Fruit fly (Drosophila melanogaster) whole organism, embryonic: ENCODE measurements around the gene P5cr-2.
A peak's percentile ranks its signal among the peaks of the same experiment; 100 is the strongest.

ENCODE experiments used
- Bgb ChIP-seq: fragments of 200-800 bp; sonication (Bioruptor generic); IDR thresholded peaks from 2 replicates; pipeline ENCODE4 v1.3.6; 2022; ENCODE audit warnings: missing biosample characterization, missing genetic modification characterization; ENCODE audit not compliant: partially characterized antibody
- Bteb2 ChIP-seq: fragments of 200-800 bp; sonication (Bioruptor generic); optimal IDR thresholded peaks from 2 replicates; lab custom pipeline; 2016; ENCODE audit warnings: missing biosample characterization, missing genetic modification characterization
- CG10209 ChIP-seq: fragments of 200-800 bp; sonication (Bioruptor generic); optimal IDR thresholded peaks from 3 replicates; lab custom pipeline; 2017; ENCODE audit warnings: missing biosample characterization, mild to moderate bottlenecking, missing genetic modification characterization, missing genetic modification reagents
- CG11085 ChIP-seq: fragments of 200-800 bp; sonication (Bioruptor generic); IDR thresholded peaks from 2 replicates; pipeline ENCODE4 v1.3.6; 2022; ENCODE audit warnings: missing biosample characterization, missing genetic modification characterization
- CG11093 ChIP-seq: fragments of 200-800 bp; sonication (Bioruptor generic); IDR thresholded peaks from 3 replicates; pipeline ENCODE4 v1.3.6; 2022; ENCODE audit warnings: missing biosample characterization, missing genetic modification characterization
- CG12744 ChIP-seq: fragments of 200-800 bp; sonication (Bioruptor generic); optimal IDR thresholded peaks from 2 replicates; lab custom pipeline; 2016; ENCODE audit warnings: missing biosample characterization, missing genetic modification characterization
- CG13296 ChIP-seq: fragments of 200-800 bp; sonication (Bioruptor generic); optimal IDR thresholded peaks from 3 replicates; lab custom pipeline; 2018; ENCODE audit warnings: missing biosample characterization, mild to moderate bottlenecking, missing genetic modification characterization
- CG13775 ChIP-seq: fragments of 200-800 bp; sonication (Bioruptor generic); optimal IDR thresholded peaks from 3 replicates; lab custom pipeline; 2017; ENCODE audit warnings: missing biosample characterization, mild to moderate bottlenecking, missing genetic modification characterization
- CG14667 ChIP-seq: fragments of 200-800 bp; sonication (Bioruptor generic); IDR thresholded peaks from 2 replicates; pipeline ENCODE4 v1.3.6; 2022; ENCODE audit warnings: missing biosample characterization, missing genetic modification characterization
- CG1602 ChIP-seq: fragments of 200-800 bp; sonication (Bioruptor generic); optimal IDR thresholded peaks from 3 replicates; lab custom pipeline; 2016; ENCODE audit warnings: missing biosample characterization, missing genetic modification characterization
- CG1647 ChIP-seq: fragments of 200-800 bp; sonication (Bioruptor generic); optimal IDR thresholded peaks from 3 replicates; lab custom pipeline; 2016; ENCODE audit warnings: missing biosample characterization, missing genetic modification characterization
- CG17829 ChIP-seq: fragments of 200-800 bp; optimal IDR thresholded peaks from 2 replicates; lab custom pipeline; 2019; ENCODE audit warnings: missing biosample characterization, mild to moderate bottlenecking, missing genetic modification characterization, moderate library complexity
- CG2116 ChIP-seq: fragments of 200-800 bp; sonication (Bioruptor generic); optimal IDR thresholded peaks from 3 replicates; lab custom pipeline; 2018; ENCODE audit warnings: missing biosample characterization, mild to moderate bottlenecking, missing genetic modification characterization
- CG2712 ChIP-seq: fragments of 200-800 bp; optimal IDR thresholded peaks from 3 replicates; lab custom pipeline; 2019; ENCODE audit warnings: missing biosample characterization, mild to moderate bottlenecking, missing genetic modification characterization, moderate library complexity
- CG31441 ChIP-seq: fragments of 200-800 bp; sonication (Bioruptor generic); IDR thresholded peaks from 2 replicates; pipeline ENCODE4 v1.3.6; 2022; ENCODE audit warnings: missing biosample characterization, missing genetic modification characterization
- CG32767 ChIP-seq: fragments of 200-800 bp; sonication (Bioruptor generic); IDR thresholded peaks from 2 replicates; pipeline ENCODE4 v1.3.6; 2022; ENCODE audit warnings: missing biosample characterization, missing genetic modification characterization
- CG3726 ChIP-seq: fragments of 200-800 bp; sonication (Bioruptor generic); IDR thresholded peaks from 3 replicates; pipeline ENCODE4, ENCODE4 v1.3.6; 2022; ENCODE audit warnings: missing biosample characterization, missing genetic modification characterization
- CG3847 ChIP-seq: fragments of 200-800 bp; sonication (Bioruptor generic); IDR thresholded peaks from 2 replicates; pipeline ENCODE4 v1.3.6; 2022; ENCODE audit warnings: missing biosample characterization, missing genetic modification characterization
- CG4730 ChIP-seq: fragments of 200-800 bp; sonication (Bioruptor generic); IDR thresholded peaks from 2 replicates; pipeline ENCODE4 v1.3.6; 2022; ENCODE audit warnings: missing biosample characterization, missing genetic modification characterization
- CG5953 ChIP-seq: fragments of 200-800 bp; sonication (Bioruptor generic); IDR thresholded peaks from 2 replicates; pipeline ENCODE4 v1.3.6; 2022; ENCODE audit warnings: missing biosample characterization, missing genetic modification characterization
- CG6175 ChIP-seq: fragments of 200-800 bp; sonication (Bioruptor generic); IDR thresholded peaks from 3 replicates; pipeline ENCODE4 v1.3.6; 2022; ENCODE audit warnings: missing biosample characterization, missing genetic modification characterization
- CG6683 ChIP-seq: fragments of 200-800 bp; sonication (Bioruptor generic); optimal IDR thresholded peaks from 2 replicates; lab custom pipeline; 2017; ENCODE audit warnings: missing biosample characterization, mild to moderate bottlenecking, missing genetic modification characterization, missing genetic modification reagents
- CG7745 ChIP-seq: fragments of 200-800 bp; sonication (Bioruptor generic); optimal IDR thresholded peaks from 2 replicates; lab custom pipeline; 2018; ENCODE audit warnings: missing biosample characterization, mild to moderate bottlenecking, missing genetic modification characterization, moderate library complexity
- CG8765 ChIP-seq: fragments of 200-800 bp; sonication (Bioruptor generic); IDR thresholded peaks from 2 replicates; pipeline ENCODE4 v1.3.6; 2022; ENCODE audit warnings: missing biosample characterization, missing genetic modification characterization
- Chrac-16 ChIP-seq: fragments of 200-800 bp; sonication (Bioruptor generic); optimal IDR thresholded peaks from 3 replicates; lab custom pipeline; 2016; ENCODE audit warnings: missing biosample characterization, missing genetic modification characterization
- Dad ChIP-seq: fragments of 200-800 bp; sonication (Bioruptor generic); optimal IDR thresholded peaks from 3 replicates; lab custom pipeline; 2016; ENCODE audit warnings: missing biosample characterization, missing genetic modification characterization
- E2f2 ChIP-seq: fragments of 200-800 bp; sonication (Bioruptor generic); IDR thresholded peaks from 2 replicates; pipeline ENCODE4 v1.3.6; 2022; ENCODE audit warnings: missing biosample characterization, missing genetic modification characterization
- ERR ChIP-seq: fragments of 200-800 bp; sonication (Bioruptor generic); optimal IDR thresholded peaks from 2 replicates; lab custom pipeline; 2016; ENCODE audit warnings: missing biosample characterization, missing genetic modification characterization
- Gug ChIP-seq: fragments of 200-800 bp; sonication (Bioruptor generic); IDR thresholded peaks from 4 replicates; pipeline ENCODE4 v1.3.6; 2022; ENCODE audit warnings: missing biosample characterization, missing genetic modification characterization
- Hmr ChIP-seq: fragments of 200-800 bp; sonication (Bioruptor generic); optimal IDR thresholded peaks from 3 replicates; lab custom pipeline; 2017; ENCODE audit warnings: mild to moderate bottlenecking, missing biosample characterization, missing genetic modification reagents, missing genetic modification characterization
- Hr39 ChIP-seq: fragments of >200 bp; optimal IDR thresholded peaks from 2 replicates; lab custom pipeline; 2017
- MTF-1 ChIP-seq: fragments of 200-800 bp; sonication (Bioruptor generic); optimal IDR thresholded peaks from 2 replicates; lab custom pipeline; 2018; ENCODE audit warnings: missing biosample characterization, mild to moderate bottlenecking, missing genetic modification characterization, borderline replicate concordance
- Sox100B ChIP-seq: fragments of 200-800 bp; sonication (Bioruptor generic); optimal IDR thresholded peaks from 3 replicates; lab custom pipeline; 2018; ENCODE audit warnings: missing biosample characterization, mild to moderate bottlenecking, missing genetic modification characterization
- abd-A ChIP-seq: fragments of 200-800 bp; sonication (Bioruptor generic); optimal IDR thresholded peaks from 3 replicates; lab custom pipeline; 2019; ENCODE audit warnings: missing biosample characterization, mild to moderate bottlenecking, missing genetic modification characterization, moderate library complexity
- ap ChIP-seq: fragments of 200-800 bp; sonication (Bioruptor generic); IDR thresholded peaks from 2 replicates; pipeline ENCODE4 v1.3.6; 2022; ENCODE audit warnings: missing biosample characterization, missing genetic modification characterization
- cas ChIP-seq: fragments of 200-800 bp; sonication (Bioruptor generic); IDR thresholded peaks from 2 replicates; pipeline ENCODE4 v1.3.6; 2022; ENCODE audit warnings: missing biosample characterization, missing genetic modification characterization
- da ChIP-seq: fragments of 200-800 bp; sonication (Bioruptor generic); optimal IDR thresholded peaks from 2 replicates; lab custom pipeline; 2016; ENCODE audit warnings: missing biosample characterization, missing genetic modification characterization
- dpn ChIP-seq, 2 experiments: fragments of 200-800 bp; sonication (Bioruptor generic); optimal IDR thresholded peaks; 3 replicates each; lab custom pipeline; 2016; ENCODE audit warnings: missing biosample characterization in 2 of 2, missing genetic modification characterization in 2 of 2
- fru ChIP-seq: fragments of >200 bp; optimal IDR thresholded peaks from 2 replicates; lab custom pipeline; 2017
- gcm2 ChIP-seq: fragments of 200-800 bp; sonication (Bioruptor generic); optimal IDR thresholded peaks from 2 replicates; lab custom pipeline; 2016; ENCODE audit warnings: missing biosample characterization, missing genetic modification characterization
- grn ChIP-seq: fragments of 200-800 bp; sonication (Bioruptor generic); optimal IDR thresholded peaks from 3 replicates; lab custom pipeline; 2017; ENCODE audit warnings: missing biosample characterization, missing genetic modification characterization
- gro ChIP-seq: fragments of 200-800 bp; sonication (Bioruptor generic); optimal IDR thresholded peaks from 2 replicates; lab custom pipeline; 2016; ENCODE audit warnings: missing biosample characterization, missing genetic modification characterization
- hth ChIP-seq: fragments of >200 bp; optimal IDR thresholded peaks from 2 replicates; lab custom pipeline; 2017; ENCODE audit warnings: inconsistent platforms
- inv ChIP-seq: fragments of 200-800 bp; sonication (Bioruptor generic); IDR thresholded peaks from 2 replicates; pipeline ENCODE4 v1.3.6; 2022; ENCODE audit warnings: missing biosample characterization, missing genetic modification characterization; ENCODE audit not compliant: partially characterized antibody
- jumu ChIP-seq: fragments of 200-800 bp; sonication (Bioruptor generic); optimal IDR thresholded peaks from 3 replicates; lab custom pipeline; 2016; ENCODE audit warnings: missing biosample characterization, missing genetic modification characterization
- lola ChIP-seq, 3 experiments: fragments of >200 bp in 2 of 3; fragments of 200-800 bp in 1 of 3; sonication (Bioruptor generic) in 1 of 3; optimal IDR thresholded peaks; 2 replicates each; lab custom pipeline; 2017 to 2019; ENCODE audit warnings: missing biosample characterization in 3 of 3, missing genetic modification characterization in 3 of 3, mild to moderate bottlenecking in 1 of 3, moderate library complexity in 1 of 3
- nerfin-1 ChIP-seq: fragments of 200-800 bp; sonication (Bioruptor generic); optimal IDR thresholded peaks from 3 replicates; lab custom pipeline; 2019; ENCODE audit warnings: missing biosample characterization, mild to moderate bottlenecking, missing genetic modification characterization, moderate library complexity
- seq ChIP-seq: fragments of 200-800 bp; sonication (Bioruptor generic); IDR thresholded peaks from 2 replicates; pipeline ENCODE4 v1.3.6; 2022; ENCODE audit warnings: missing biosample characterization, missing genetic modification characterization
- sim ChIP-seq: fragments of 200-800 bp; sonication (Bioruptor generic); IDR thresholded peaks from 2 replicates; pipeline ENCODE4 v1.3.6; 2022; ENCODE audit warnings: missing biosample characterization, missing genetic modification characterization
- so ChIP-seq: fragments of 200-800 bp; sonication (Bioruptor generic); IDR thresholded peaks from 3 replicates; pipeline ENCODE4 v1.3.6; 2022; ENCODE audit warnings: missing biosample characterization, missing genetic modification characterization
- sqz ChIP-seq: fragments of 200-800 bp; sonication (Bioruptor generic); optimal IDR thresholded peaks from 3 replicates; lab custom pipeline; 2018; ENCODE audit warnings: missing biosample characterization, mild to moderate bottlenecking, missing genetic modification characterization
- unpg ChIP-seq: fragments of 200-800 bp; sonication (Bioruptor generic); optimal IDR thresholded peaks from 3 replicates; lab custom pipeline; 2018; ENCODE audit warnings: missing biosample characterization, mild to moderate bottlenecking, missing genetic modification characterization, moderate library complexity

Gene P5cr-2

DNA sequence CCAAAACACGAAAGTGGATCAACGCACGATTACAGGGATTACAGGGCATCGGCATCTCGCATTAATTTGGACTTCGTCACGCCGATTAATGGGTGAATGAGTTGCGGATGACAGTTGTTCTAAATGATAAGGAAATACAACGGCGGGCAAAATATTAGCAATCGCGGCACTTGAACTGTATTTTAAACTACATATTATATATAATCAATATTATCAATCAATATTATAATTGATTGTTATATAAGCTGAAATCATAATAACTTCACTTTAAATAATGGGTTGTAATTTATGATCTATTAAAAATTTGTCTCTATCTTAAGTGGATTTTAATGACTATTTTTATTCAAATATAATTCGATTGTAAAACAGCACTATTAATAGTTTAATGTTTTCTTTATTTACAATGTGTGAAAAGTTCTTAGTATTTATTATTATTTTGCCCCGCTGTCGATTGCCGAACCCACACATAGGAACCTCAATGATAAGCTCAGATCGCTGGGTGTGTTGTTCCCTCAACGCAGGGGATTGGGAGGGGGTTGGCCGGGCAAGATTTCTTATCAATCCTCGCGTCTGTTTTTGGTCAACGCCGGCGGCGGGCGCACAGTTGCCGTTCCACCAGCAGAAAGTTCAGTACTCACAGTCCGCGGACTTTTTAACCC lies 620 bp downstream of the P5cr-2 start (continued):
- TF ChIP-seq CG17829 (tag; lab: Kevin White, UChicago) (peak; percentile 70), CG8765 (GFP tag; lab: Robert Waterston, UW) (no peak), da (GFP tag; lab: Kevin White, UChicago) (no peak), CG6683 (GFP tag; lab: Kevin White, UChicago) (peak; percentile 23), Hr39 (no peak), CG31441 (GFP tag; lab: Robert Waterston, UW) (peak; percentile 73), dpn (GFP tag; optimal IDR thresholded peaks at IDR 0.05; lab: Kevin White, UChicago) (peak in 1 of 2 experiments; percentile 31), CG10209 (GFP tag; lab: Kevin White, UChicago) (peak; percentile 43), unpg (GFP tag; lab: Kevin White, UChicago) (peak; percentile 65), CG11085 (GFP tag; lab: Robert Waterston, UW) (no peak), sim (no peak), gcm2 (no peak), CG14667 (GFP tag; lab: Robert Waterston, UW) (no peak), CG1602 (peak; percentile 0), CG13296 (GFP tag; lab: Kevin White, UChicago) (peak; percentile 13), CG6175 (GFP tag; lab: Robert Waterston, UW) (no peak), cas (GFP tag; lab: Robert Waterston, UW) (0 out of 2 replicates have a peak, but pooled peaks have one; percentile 9), nerfin-1 (tag; lab: Kevin White, UChicago) (no peak), fru (lab: Kevin White, UChicago) (no peak), hth (lab: Kevin White, UChicago) (no peak), CG3847 (GFP tag; lab: Robert Waterston, UW) (0 out of 2 replicates have a peak, but pooled peaks have one; percentile 19), gro (GFP tag; lab: Kevin White, UChicago) (peak; percentile 19), Bteb2 (no peak), CG12744 (no peak), Bgb (peak; percentile 51), abd-A (no peak), MTF-1 (GFP tag; lab: Kevin White, UChicago) (no peak), Chrac-16 (GFP tag; lab: Kevin White, UChicago) (no peak), jumu (GFP tag; lab: Kevin White, UChicago) (no peak), CG3726 (GFP tag; lab: Robert Waterston, UW) (no peak), inv (GFP tag; lab: Robert Waterston, UW) (no peak), seq (GFP tag; lab: Robert Waterston, UW) (no peak), lola (GFP tag; optimal IDR thresholded peaks at IDR 0.05; lab: Kevin White, UChicago) (peak in 1 of 3 experiments; percentile 28), grn (GFP tag; lab: Kevin White, UChicago) (peak; percentile 77), Dad (GFP tag; lab: Kevin White, UChicago) (no peak), CG1647 (GFP tag; lab: Kevin White, UChicago) (no peak), E2f2 (GFP tag; lab: Robert Waterston, UW) (peak; percentile 13; the same call in 1 of the 2 replicates), CG5953 (GFP tag; lab: Robert Waterston, UW) (no peak), CG13775 (GFP tag; lab: Kevin White, UChicago) (no peak), CG7745 (tag; lab: Kevin White, UChicago) (no peak), so (GFP tag; lab: Robert Waterston, UW) (no peak), CG11093 (no peak), Gug (GFP tag; lab: Robert Waterston, UW) (no peak), Sox100B (GFP tag; lab: Kevin White, UChicago) (peak; percentile 37), CG2712 (peak; percentile 77), CG32767 (GFP tag; lab: Robert Waterston, UW) (peak; percentile 34; the same call in 1 of the 2 replicates), sqz (GFP tag; lab: Kevin White, UChicago) (no peak), CG4730 (GFP tag; lab: Robert Waterston, UW) (no peak), ERR (GFP tag; lab: Kevin White, UChicago) (no peak), CG2116 (GFP tag; lab: Kevin White, UChicago) (no peak), Hmr (GFP tag; lab: Kevin White, UChicago) (peak; percentile 59), ap (GFP tag; lab: Robert Waterston, UW) (no peak)
